Fruit fly (Drosophila melanogaster): ENCODE data around the gene CG2246.

Gene CG2246

dm6 chr3R:30552548-30552947 lies 48.7 kb downstream of the CG2246 start:
- TF ChIP-seq CG8290 (GFP tag; optimal IDR thresholded peaks at IDR 0.05) (no peak), CG8290 (tag; optimal IDR thresholded peaks at IDR 0.05) (no peak), mirr (GFP tag; optimal IDR thresholded peaks at IDR 0.05) (no peak), CG18011 (GFP tag; optimal IDR thresholded peaks at IDR 0.05) (no peak), Bdp1 (GFP tag; optimal IDR thresholded peaks at IDR 0.05) (no peak), CG7372 (GFP tag; IDR thresholded peaks at IDR 0.05) (peak; percentile 60; the same call in 1 of the 2 replicates), sd (tag; optimal IDR thresholded peaks at IDR 0.05) (peak; percentile 29), Camta (GFP tag; optimal IDR thresholded peaks at IDR 0.05) (no peak), Chrac-16 (GFP tag; optimal IDR thresholded peaks at IDR 0.05) (no peak), Aef1 (GFP tag; IDR thresholded peaks at IDR 0.05) (no peak), gem (tag; optimal IDR thresholded peaks at IDR 0.05) (no peak), cg (GFP tag; optimal IDR thresholded peaks at IDR 0.05) (peak; percentile 57), Trl (optimal IDR thresholded peaks at IDR 0.05) (peak in 1 of 2 experiments; percentile 50), Trl (GFP tag; optimal IDR thresholded peaks at IDR 0.05) (no peak), NfI (GFP tag; optimal IDR thresholded peaks at IDR 0.05) (peak; percentile 16), NK7.1 (GFP tag; optimal IDR thresholded peaks at IDR 0.05) (no peak), CG15696 (tag; optimal IDR thresholded peaks at IDR 0.05) (no peak), Dbx (GFP tag; IDR thresholded peaks at IDR 0.05) (no peak), CG16813 (GFP tag; IDR thresholded peaks at IDR 0.05; ENCODE audit: partially characterized antibody) (no peak), CG1233 (GFP tag; optimal IDR thresholded peaks at IDR 0.05) (no peak), Taf1 (GFP tag; IDR thresholded peaks at IDR 0.05) (no peak), Blimp-1 (GFP tag; optimal IDR thresholded peaks at IDR 0.05) (no peak), NFAT (GFP tag; IDR thresholded peaks at IDR 0.05) (no peak), lov (optimal IDR thresholded peaks at IDR 0.05) (no peak), lov (GFP tag; IDR thresholded peaks at IDR 0.05) (no peak), wor (GFP tag; IDR thresholded peaks at IDR 0.05) (no peak), trem (tag; optimal IDR thresholded peaks at IDR 0.05) (no peak), ci (GFP tag; IDR thresholded peaks at IDR 0.05) (0 out of 3 replicates have a peak, but pooled peaks have one; percentile 15), CG3163 (GFP tag; optimal IDR thresholded peaks at IDR 0.05) (peak; percentile 85), chinmo (GFP tag; IDR thresholded peaks at IDR 0.05; ENCODE audit: partially characterized antibody) (0 out of 4 replicates have a peak, but pooled peaks have one; percentile 27), CG4404 (GFP tag; IDR thresholded peaks at IDR 0.05) (no peak), unpg (GFP tag; optimal IDR thresholded peaks at IDR 0.05) (no peak), gsb (GFP tag; IDR thresholded peaks at IDR 0.05) (no peak), BEAF-32 (GFP tag; optimal IDR thresholded peaks at IDR 0.05) (no peak)

DNA sequence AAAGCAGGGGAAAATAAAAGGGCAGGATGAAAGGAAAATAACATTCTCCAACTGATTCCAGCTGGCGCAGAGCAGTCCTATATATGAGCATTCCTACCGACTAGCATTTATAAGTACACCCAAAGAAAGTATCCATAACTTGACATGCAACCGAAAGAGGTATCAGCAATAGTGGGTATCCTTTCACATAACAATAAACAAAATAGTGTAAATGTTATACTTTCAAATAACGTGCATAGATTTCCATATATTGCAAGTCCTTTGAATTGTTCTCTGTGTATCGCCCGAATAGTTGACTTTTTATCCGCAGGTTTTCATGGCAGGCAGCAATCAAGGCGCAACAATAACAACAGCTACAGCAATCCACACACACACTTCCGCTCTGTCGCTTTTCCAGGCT lies 51.2 kb downstream of the CG2246 start:
- no peak for TF ChIP-seq Hr39 (optimal IDR thresholded peaks at IDR 0.05)
- peak; percentile 25 for TF ChIP-seq CG1603 (tag; optimal IDR thresholded peaks at IDR 0.05)
- TF ChIP-seq CG1792 (GFP tag; optimal IDR thresholded peaks at IDR 0.05), result no peak
- TF ChIP-seq CG11247 (GFP tag; IDR thresholded peaks at IDR 0.05), result no peak
- TF ChIP-seq CG11398 (GFP tag; optimal IDR thresholded peaks at IDR 0.05), result no peak
- TF ChIP-seq CG10321 (GFP tag; IDR thresholded peaks at IDR 0.05), result no peak
- no peak for TF ChIP-seq GATAe (GFP tag; conservative IDR thresholded peaks at IDR 0.05)
- peak; percentile 53 for TF ChIP-seq row (GFP tag; IDR thresholded peaks at IDR 0.05)
- no peak for TF ChIP-seq her (GFP tag; optimal IDR thresholded peaks at IDR 0.05)
- no peak for TF ChIP-seq CG17912 (GFP tag; optimal IDR thresholded peaks at IDR 0.05)
- TF ChIP-seq CG18764 (GFP tag; optimal IDR thresholded peaks at IDR 0.05), result no peak
- 0 out of 2 replicates have a peak, but pooled peaks have one; percentile 22 for TF ChIP-seq ap (GFP tag; IDR thresholded peaks at IDR 0.05)
- TF ChIP-seq cg (GFP tag; optimal IDR thresholded peaks at IDR 0.05), result no peak
- TF ChIP-seq CG7928 (GFP tag; optimal IDR thresholded peaks at IDR 0.05), result no peak
- no peak for TF ChIP-seq ken (GFP tag; IDR thresholded peaks at IDR 0.05)
- TF ChIP-seq abd-A (tag; optimal IDR thresholded peaks at IDR 0.05), result peak; percentile 44
- TF ChIP-seq CG14860 (GFP tag; IDR thresholded peaks at IDR 0.05; ENCODE audit: partially characterized antibody), result no peak
- TF ChIP-seq CG15601 (tag; optimal IDR thresholded peaks at IDR 0.05), result no peak
- TF ChIP-seq CG9876 (GFP tag; optimal IDR thresholded peaks at IDR 0.05), result no peak
- TF ChIP-seq Optix (GFP tag; IDR thresholded peaks at IDR 0.05), result no peak
- TF ChIP-seq CG8290 (GFP tag; optimal IDR thresholded peaks at IDR 0.05), result no peak
- peak in 1 of 2 experiments; percentile 54 for TF ChIP-seq CG8290 (tag; optimal IDR thresholded peaks at IDR 0.05)
- TF ChIP-seq pros (GFP tag; optimal IDR thresholded peaks at IDR 0.05), result no peak

Measured in whole organism, embryonic.